Fruit fly (Drosophila melanogaster) whole organism, embryonic: ENCODE measurements around the gene eas.

ENCODE experiments used
- Aef1 ChIP-seq: fragments of 200-800 bp; sonication (Bioruptor generic); IDR thresholded peaks from 3 replicates; pipeline ENCODE4 v1.3.6; 2022; ENCODE audit warnings: missing biosample characterization, missing genetic modification characterization
- Atf-2 ChIP-seq: fragments of 200-800 bp; sonication (Bioruptor generic); optimal IDR thresholded peaks from 2 replicates; lab custom pipeline; 2016; ENCODE audit warnings: missing biosample characterization, missing genetic modification characterization
- Atf3 ChIP-seq: fragments of 200-800 bp; sonication (Bioruptor generic); optimal IDR thresholded peaks from 3 replicates; lab custom pipeline; 2016; ENCODE audit warnings: missing biosample characterization, missing genetic modification characterization
- BtbVII ChIP-seq: fragments of 200-800 bp; sonication (Bioruptor generic); optimal IDR thresholded peaks from 3 replicates; lab custom pipeline; 2017; ENCODE audit warnings: missing biosample characterization, mild to moderate bottlenecking, missing genetic modification characterization
- CG12299 ChIP-seq: fragments of 200-800 bp; sonication (Bioruptor generic); optimal IDR thresholded peaks from 2 replicates; lab custom pipeline; 2018; ENCODE audit warnings: missing biosample characterization, mild to moderate bottlenecking, missing genetic modification characterization
- CG12391 ChIP-seq: fragments of 200-800 bp; sonication (Bioruptor generic); optimal IDR thresholded peaks from 3 replicates; lab custom pipeline; 2018; ENCODE audit warnings: missing biosample characterization, mild to moderate bottlenecking, missing genetic modification characterization, moderate library complexity
- CG12659 ChIP-seq: fragments of 200-800 bp; sonication (Bioruptor generic); optimal IDR thresholded peaks from 3 replicates; lab custom pipeline; 2017; ENCODE audit warnings: mild to moderate bottlenecking, missing biosample characterization, missing genetic modification reagents, missing genetic modification characterization
- CG13624 ChIP-seq: fragments of 200-800 bp; sonication (Bioruptor generic); optimal IDR thresholded peaks from 2 replicates; lab custom pipeline; 2016; ENCODE audit warnings: missing biosample characterization, missing genetic modification characterization
- CG15073 ChIP-seq: fragments of 200-800 bp; sonication (Bioruptor generic); optimal IDR thresholded peaks from 2 replicates; lab custom pipeline; 2016; ENCODE audit warnings: missing biosample characterization, missing genetic modification characterization
- CG15269 ChIP-seq: fragments of 200-800 bp; sonication (Bioruptor generic); optimal IDR thresholded peaks from 2 replicates; lab custom pipeline; 2018; ENCODE audit warnings: missing biosample characterization, mild to moderate bottlenecking, missing genetic modification characterization, moderate library complexity
- CG17802 ChIP-seq: fragments of 200-800 bp; sonication (Bioruptor generic); optimal IDR thresholded peaks from 2 replicates; lab custom pipeline; 2018; ENCODE audit warnings: missing biosample characterization, mild to moderate bottlenecking, missing genetic modification characterization, moderate library complexity
- CG17829 ChIP-seq: fragments of 200-800 bp; optimal IDR thresholded peaks from 2 replicates; lab custom pipeline; 2019; ENCODE audit warnings: missing biosample characterization, mild to moderate bottlenecking, missing genetic modification characterization, moderate library complexity
- CG18619 ChIP-seq: fragments of 200-800 bp; sonication (Bioruptor generic); optimal IDR thresholded peaks from 3 replicates; lab custom pipeline; 2017; ENCODE audit warnings: missing biosample characterization, mild to moderate bottlenecking, missing genetic modification characterization
- CG2678 ChIP-seq: fragments of 200-800 bp; sonication (Bioruptor generic); optimal IDR thresholded peaks from 3 replicates; lab custom pipeline; 2019; ENCODE audit warnings: missing biosample characterization, mild to moderate bottlenecking, missing genetic modification characterization, moderate library complexity
- CG31365 ChIP-seq: fragments of 200-800 bp; sonication (Bioruptor generic); optimal IDR thresholded peaks from 2 replicates; lab custom pipeline; 2018; ENCODE audit warnings: missing biosample characterization, mild to moderate bottlenecking, missing genetic modification characterization
- CG32532 ChIP-seq: fragments of 200-800 bp; sonication (Bioruptor generic); IDR thresholded peaks from 2 replicates; pipeline ENCODE4 v1.3.6; 2022; ENCODE audit warnings: missing biosample characterization, missing genetic modification characterization
- CG32772 ChIP-seq: fragments of 200-800 bp; sonication (Bioruptor generic); IDR thresholded peaks from 2 replicates; pipeline ENCODE4 v1.3.6; 2022; ENCODE audit warnings: missing biosample characterization, missing genetic modification characterization
- CG3407 ChIP-seq: fragments of 200-800 bp; sonication (Bioruptor generic); optimal IDR thresholded peaks from 2 replicates; lab custom pipeline; 2018; ENCODE audit warnings: missing biosample characterization, mild to moderate bottlenecking, missing genetic modification characterization
- CG4328 ChIP-seq: fragments of 200-800 bp; sonication (Bioruptor generic); optimal IDR thresholded peaks from 3 replicates; lab custom pipeline; 2017; ENCODE audit warnings: missing biosample characterization, missing genetic modification reagents, missing genetic modification characterization
- CG4854 ChIP-seq: fragments of 200-800 bp; sonication (Bioruptor generic); optimal IDR thresholded peaks from 2 replicates; lab custom pipeline; 2016; ENCODE audit warnings: missing biosample characterization, missing genetic modification characterization, inconsistent platforms
- CG6654 ChIP-seq: fragments of 200-800 bp; sonication (Bioruptor generic); optimal IDR thresholded peaks from 2 replicates; lab custom pipeline; 2017; ENCODE audit warnings: missing biosample characterization, mild to moderate bottlenecking, missing genetic modification characterization
- CG7372 ChIP-seq: fragments of 200-800 bp; sonication (Bioruptor generic); IDR thresholded peaks from 2 replicates; pipeline ENCODE4 v1.3.6; 2022; ENCODE audit warnings: missing biosample characterization, missing genetic modification characterization
- CG8765 ChIP-seq: fragments of 200-800 bp; sonication (Bioruptor generic); IDR thresholded peaks from 2 replicates; pipeline ENCODE4 v1.3.6; 2022; ENCODE audit warnings: missing biosample characterization, missing genetic modification characterization
- CG9215 ChIP-seq: fragments of 200-800 bp; sonication (Bioruptor generic); IDR thresholded peaks from 2 replicates; pipeline ENCODE4 v1.3.6; 2022; ENCODE audit warnings: missing biosample characterization, missing genetic modification characterization
- Dip3 ChIP-seq: fragments of 200-800 bp; sonication (Bioruptor generic); optimal IDR thresholded peaks from 3 replicates; lab custom pipeline; 2016; ENCODE audit warnings: missing biosample characterization, missing genetic modification characterization
- Fer2 ChIP-seq: fragments of 200-800 bp; sonication (Bioruptor generic); optimal IDR thresholded peaks from 2 replicates; lab custom pipeline; 2018; ENCODE audit warnings: missing biosample characterization, mild to moderate bottlenecking, missing genetic modification characterization, moderate library complexity
- Gsc ChIP-seq: fragments of 200-800 bp; sonication (Bioruptor generic); IDR thresholded peaks from 2 replicates; pipeline ENCODE4 v1.3.6; 2022; ENCODE audit warnings: missing biosample characterization, missing genetic modification characterization
- Gug ChIP-seq: fragments of 200-800 bp; sonication (Bioruptor generic); IDR thresholded peaks from 4 replicates; pipeline ENCODE4 v1.3.6; 2022; ENCODE audit warnings: missing biosample characterization, missing genetic modification characterization
- H15 ChIP-seq: fragments of 200-800 bp; sonication (Bioruptor generic); IDR thresholded peaks from 3 replicates; pipeline ENCODE4 v1.3.6; 2022; ENCODE audit warnings: missing biosample characterization, missing genetic modification characterization
- Myb ChIP-seq: fragments of 200-800 bp; sonication (Bioruptor generic); optimal IDR thresholded peaks from 2 replicates; lab custom pipeline; 2016; ENCODE audit warnings: missing biosample characterization, missing genetic modification characterization
- Spps ChIP-seq: fragments of 200-800 bp; sonication (Bioruptor generic); optimal IDR thresholded peaks from 2 replicates; lab custom pipeline; 2018; ENCODE audit warnings: missing biosample characterization, mild to moderate bottlenecking, missing genetic modification characterization
- bbx ChIP-seq: fragments of 200-800 bp; sonication (Bioruptor generic); IDR thresholded peaks from 2 replicates; pipeline ENCODE4 v1.3.6; 2022; ENCODE audit warnings: missing biosample characterization, missing genetic modification characterization; ENCODE audit not compliant: partially characterized antibody
- cas ChIP-seq: fragments of 200-800 bp; sonication (Bioruptor generic); IDR thresholded peaks from 2 replicates; pipeline ENCODE4 v1.3.6; 2022; ENCODE audit warnings: missing biosample characterization, missing genetic modification characterization
- crc ChIP-seq: fragments of 200-800 bp; sonication (Bioruptor generic); optimal IDR thresholded peaks from 2 replicates; lab custom pipeline; 2016; ENCODE audit warnings: missing biosample characterization, missing genetic modification characterization
- croc ChIP-seq: fragments of 200-800 bp; sonication (Bioruptor generic); conservative IDR thresholded peaks from 3 replicates; pipeline ENCODE4 v1.3.6; 2022; ENCODE audit warnings: missing biosample characterization, missing genetic modification characterization
- crol ChIP-seq: fragments of 200-800 bp; sonication (Bioruptor generic); IDR thresholded peaks from 2 replicates; pipeline ENCODE4 v1.3.6; 2022; ENCODE audit warnings: missing biosample characterization, missing genetic modification characterization
- dimm ChIP-seq: fragments of 200-800 bp; sonication (Bioruptor generic); IDR thresholded peaks from 2 replicates; pipeline ENCODE4 v1.3.6; 2022; ENCODE audit warnings: missing biosample characterization, missing genetic modification characterization
- ewg ChIP-seq: fragments of 200-800 bp; sonication (Bioruptor generic); optimal IDR thresholded peaks from 3 replicates; lab custom pipeline; 2017; ENCODE audit warnings: mild to moderate bottlenecking, missing biosample characterization, missing genetic modification reagents, missing genetic modification characterization
- fd3F ChIP-seq: fragments of 200-800 bp; sonication (Bioruptor generic); optimal IDR thresholded peaks from 2 replicates; lab custom pipeline; 2018; ENCODE audit warnings: missing biosample characterization, mild to moderate bottlenecking, missing genetic modification characterization, moderate library complexity
- gfzf ChIP-seq: fragments of 200-800 bp; sonication (Bioruptor generic); optimal IDR thresholded peaks from 2 replicates; lab custom pipeline; 2016; ENCODE audit warnings: missing biosample characterization, mild to moderate bottlenecking, missing genetic modification characterization, moderate library complexity
- gro ChIP-seq: fragments of 200-800 bp; sonication (Bioruptor generic); optimal IDR thresholded peaks from 2 replicates; lab custom pipeline; 2016; ENCODE audit warnings: missing biosample characterization, missing genetic modification characterization
- knrl ChIP-seq: fragments of 200-800 bp; sonication (Bioruptor generic); IDR thresholded peaks from 3 replicates; pipeline ENCODE4 v1.3.6; 2022; ENCODE audit warnings: missing biosample characterization, missing genetic modification characterization; ENCODE audit not compliant: partially characterized antibody
- phol ChIP-seq: fragments of 200-800 bp; sonication (Bioruptor generic); optimal IDR thresholded peaks from 3 replicates; lab custom pipeline; 2018; ENCODE audit warnings: missing biosample characterization, mild to moderate bottlenecking, missing genetic modification characterization, moderate library complexity
- prd ChIP-seq, 3 experiments: fragments of >200 bp in 2 of 3; fragments of 200-800 bp in 1 of 3; sonication (Bioruptor generic) in 1 of 3; optimal IDR thresholded peaks in 2 of 3; IDR thresholded peaks in 1 of 3; 2 replicates in 2 of 3; 3 replicates in 1 of 3; pipeline versions ENCODE4 v1.3.6 to Lab custom; 2017 to 2022; ENCODE audit warnings: missing biosample characterization in 1 of 3, missing genetic modification characterization in 1 of 3
- psq ChIP-seq: fragments of 200-800 bp; sonication (Bioruptor generic); optimal IDR thresholded peaks from 2 replicates; lab custom pipeline; 2017; ENCODE audit warnings: missing biosample characterization, missing genetic modification characterization
- sd ChIP-seq: fragments of 200-800 bp; sonication (Bioruptor generic); optimal IDR thresholded peaks from 3 replicates; lab custom pipeline; 2018; ENCODE audit warnings: missing biosample characterization, mild to moderate bottlenecking, missing genetic modification characterization, moderate library complexity
- shn ChIP-seq: fragments of 200-800 bp; sonication (Bioruptor generic); optimal IDR thresholded peaks from 3 replicates; lab custom pipeline; 2016; ENCODE audit warnings: missing biosample characterization, missing genetic modification characterization
- sim ChIP-seq: fragments of 200-800 bp; sonication (Bioruptor generic); IDR thresholded peaks from 2 replicates; pipeline ENCODE4 v1.3.6; 2022; ENCODE audit warnings: missing biosample characterization, missing genetic modification characterization
- slou ChIP-seq: fragments of 200-800 bp; sonication (Bioruptor generic); optimal IDR thresholded peaks from 3 replicates; lab custom pipeline; 2016; ENCODE audit warnings: missing biosample characterization, missing genetic modification characterization
- sqz ChIP-seq: fragments of 200-800 bp; sonication (Bioruptor generic); optimal IDR thresholded peaks from 3 replicates; lab custom pipeline; 2018; ENCODE audit warnings: missing biosample characterization, mild to moderate bottlenecking, missing genetic modification characterization
- tgo ChIP-seq: fragments of 200-800 bp; sonication (Bioruptor generic); IDR thresholded peaks from 3 replicates; pipeline ENCODE4 v1.3.6; 2022; ENCODE audit warnings: missing biosample characterization, missing genetic modification characterization

Gene eas

DNA sequence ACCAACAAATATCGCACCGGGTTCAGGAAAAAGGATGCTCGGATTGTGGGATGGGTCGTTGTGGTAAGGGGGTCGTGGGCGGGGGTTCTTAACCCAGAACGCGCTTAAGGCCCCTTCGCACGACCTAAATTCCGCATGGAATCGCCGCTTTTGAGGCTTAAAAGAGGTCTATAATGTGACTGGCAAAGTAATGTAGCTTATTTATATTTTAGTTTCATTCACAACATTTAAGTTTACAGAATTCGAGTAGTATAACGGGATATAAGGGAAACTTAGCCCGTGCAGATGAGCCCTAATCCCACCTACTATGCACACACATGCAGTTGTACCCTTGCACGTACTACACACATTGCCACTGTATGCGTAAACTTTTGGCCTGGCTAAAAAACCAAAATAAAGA, 655 bp downstream of the eas start (continued):
- TF ChIP-seq cas (GFP tag; lab: Robert Waterston, UW) (0 out of 2 replicates have a peak, but pooled peaks have one; percentile 32), phol (tag; lab: Kevin White, UChicago) (peak; percentile 85), croc (peak; percentile 67), CG6654 (GFP tag; lab: Kevin White, UChicago) (peak; percentile 57), Aef1 (GFP tag; lab: Robert Waterston, UW) (peak; percentile 67), CG3407 (GFP tag; lab: Kevin White, UChicago) (peak; percentile 75), sd (tag; lab: Kevin White, UChicago) (no peak), tgo (GFP tag; lab: Robert Waterston, UW) (peak; percentile 77), CG17802 (tag; lab: Kevin White, UChicago) (peak; percentile 54), CG9215 (GFP tag; lab: Robert Waterston, UW) (peak; percentile 51), Gug (GFP tag; lab: Robert Waterston, UW) (peak; percentile 76), Myb (GFP tag; lab: Kevin White, UChicago) (no peak), psq (GFP tag; lab: Kevin White, UChicago) (no peak), prd (optimal IDR thresholded peaks at IDR 0.05; lab: Kevin White, UChicago) (no peak), prd (GFP tag; IDR thresholded peaks at IDR 0.05; lab: Robert Waterston, UW) (peak; percentile 86), CG31365 (tag; lab: Kevin White, UChicago) (peak; percentile 61), CG4854 (GFP tag; lab: Kevin White, UChicago) (no peak), knrl (GFP tag; lab: Robert Waterston, UW) (no peak), CG2678 (peak; percentile 89), sim (GFP tag; lab: Robert Waterston, UW) (peak; percentile 87), CG12391 (tag; lab: Kevin White, UChicago) (peak; percentile 88), CG7372 (peak; percentile 76), fd3F (peak; percentile 72), CG18619 (peak; percentile 75), CG12299 (peak; percentile 87), H15 (GFP tag; lab: Robert Waterston, UW) (peak; percentile 67; the same call in 2 of the 3 replicates), ewg (GFP tag; lab: Kevin White, UChicago) (peak; percentile 73), Atf-2 (GFP tag; lab: Kevin White, UChicago) (no peak), CG8765 (GFP tag; lab: Robert Waterston, UW) (peak; percentile 79), CG4328 (GFP tag; lab: Kevin White, UChicago) (peak; percentile 91), bbx (GFP tag; lab: Robert Waterston, UW) (no peak), CG32532 (peak; percentile 81), CG15269 (tag; lab: Kevin White, UChicago) (peak; percentile 82), sqz (GFP tag; lab: Kevin White, UChicago) (peak; percentile 77), Fer2 (tag; lab: Kevin White, UChicago) (peak; percentile 59), CG17829 (tag; lab: Kevin White, UChicago) (peak; percentile 92), Atf3 (peak; percentile 3), dimm (GFP tag; lab: Robert Waterston, UW) (peak; percentile 66), BtbVII (GFP tag; lab: Kevin White, UChicago) (peak; percentile 73), crc (GFP tag; lab: Kevin White, UChicago) (peak; percentile 24), Spps (tag; lab: Kevin White, UChicago) (peak; percentile 84), crol (no peak), gro (GFP tag; lab: Kevin White, UChicago) (no peak), gfzf (GFP tag; lab: Kevin White, UChicago) (no peak), CG13624 (GFP tag; lab: Kevin White, UChicago) (no peak), CG32772 (GFP tag; lab: Robert Waterston, UW) (peak; percentile 64), CG15073 (GFP tag; lab: Kevin White, UChicago) (no peak), Gsc (GFP tag; lab: Robert Waterston, UW) (peak; percentile 46; the same call in 1 of the 2 replicates), shn (GFP tag; lab: Kevin White, UChicago) (peak; percentile 23), Dip3 (GFP tag; lab: Kevin White, UChicago) (peak; percentile 7), slou (GFP tag; lab: Kevin White, UChicago) (no peak), CG12659 (GFP tag; lab: Kevin White, UChicago) (peak; percentile 60)
